Worm (Caenorhabditis elegans) whole organism, L1 larva: ENCODE data around the gene clec-148.

Source experiments
- C04F5.9 ChIP-seq: sonication (generic microtip); optimal IDR thresholded peaks from 2 replicates; lab custom pipeline; 2016; ENCODE audit warnings: missing genetic modification characterization, missing compliant biosample characterization
- C34B4.2 ChIP-seq: sonication (generic microtip); optimal IDR thresholded peaks from 2 replicates; lab custom pipeline; 2017; ENCODE audit warnings: mild to moderate bottlenecking, missing genetic modification characterization, missing compliant biosample characterization
- Y116A8C.19 ChIP-seq: sonication (generic microtip); optimal IDR thresholded peaks from 2 replicates; lab custom pipeline; 2016; ENCODE audit warnings: missing compliant biosample characterization, missing genetic modification characterization, borderline replicate concordance
- aha-1 ChIP-seq: fragments of 150-350 bp; optimal IDR thresholded peaks from 2 replicates; lab custom pipeline; 2014; ENCODE audit warnings: missing biosample characterization, missing genetic modification characterization
- aly-2 ChIP-seq: fragments of 150-350 bp; optimal IDR thresholded peaks from 2 replicates; lab custom pipeline; 2014; ENCODE audit warnings: missing biosample characterization, missing genetic modification characterization
- ama-1 ChIP-seq: fragments of 150-350 bp; optimal IDR thresholded peaks from 2 replicates; lab custom pipeline; 2014
- blmp-1 ChIP-seq: fragments of 150-350 bp; optimal IDR thresholded peaks from 2 replicates; lab custom pipeline; 2014; ENCODE audit warnings: missing biosample characterization, missing genetic modification characterization
- ceh-8 ChIP-seq: fragments of 200-800 bp; sonication (Bioruptor generic); optimal IDR thresholded peaks from 2 replicates; lab custom pipeline; 2018; ENCODE audit warnings: mild to moderate bottlenecking, missing genetic modification characterization, moderate library complexity, missing compliant biosample characterization
- ceh-88 ChIP-seq: fragments of 200-800 bp; sonication (Bioruptor generic); IDR thresholded peaks from 2 replicates; pipeline ENCODE4 v1.3.6; 2022; ENCODE audit warnings: missing genetic modification characterization, missing compliant biosample characterization
- dpl-1 ChIP-seq, 3 experiments: fragments of 150-350 bp in 2 of 3; sonication (generic microtip) in 1 of 3; optimal IDR thresholded peaks; 2 replicates each; lab custom pipeline; 2014 to 2017; ENCODE audit warnings: missing biosample characterization in 3 of 3, missing genetic modification characterization in 3 of 3, missing genetic modification reagents in 3 of 3
- dsc-1 ChIP-seq: sonication (generic microtip); optimal IDR thresholded peaks from 2 replicates; lab custom pipeline; 2016; ENCODE audit warnings: mild to moderate bottlenecking, missing genetic modification characterization, missing compliant biosample characterization
- efl-3 ChIP-seq: fragments of 200-800 bp; sonication (Bioruptor generic); optimal IDR thresholded peaks from 2 replicates; lab custom pipeline; 2018; ENCODE audit warnings: mild to moderate bottlenecking, missing genetic modification characterization, missing compliant biosample characterization
- egl-13 ChIP-seq: sonication (generic microtip); optimal IDR thresholded peaks from 2 replicates; lab custom pipeline; 2016; ENCODE audit warnings: missing genotype, missing genetic modification reagents, missing genetic modification characterization, missing compliant biosample characterization
- elt-2 ChIP-seq: sonication (generic microtip); optimal IDR thresholded peaks from 2 replicates; lab custom pipeline; 2016; ENCODE audit warnings: missing genetic modification characterization, mild to moderate bottlenecking, inconsistent platforms, missing compliant biosample characterization, missing genetic modification reagents
- ets-5 ChIP-seq: fragments of 200-800 bp; sonication (Bioruptor generic); IDR thresholded peaks from 2 replicates; pipeline ENCODE4 v1.3.6; 2022; ENCODE audit warnings: missing genetic modification characterization, missing compliant biosample characterization
- fkh-4 ChIP-seq: sonication (generic microtip); optimal IDR thresholded peaks from 2 replicates; lab custom pipeline; 2016; ENCODE audit warnings: missing compliant biosample characterization, missing genetic modification characterization, borderline replicate concordance
- grh-1 ChIP-seq: fragments of 200-800 bp; sonication (Bioruptor generic); IDR thresholded peaks from 2 replicates; pipeline ENCODE4 v1.3.6; 2022; ENCODE audit warnings: missing genetic modification reagents, missing genetic modification characterization, missing compliant biosample characterization
- hlh-4 ChIP-seq: sonication (generic microtip); optimal IDR thresholded peaks from 2 replicates; lab custom pipeline; 2016; ENCODE audit warnings: mild to moderate bottlenecking, missing genetic modification characterization, missing compliant biosample characterization
- jun-1 ChIP-seq: fragments of 150-350 bp; optimal IDR thresholded peaks from 2 replicates; lab custom pipeline; 2014; ENCODE audit warnings: missing biosample characterization, missing genetic modification reagents, missing genetic modification characterization
- lin-14 ChIP-seq: fragments of 200-800 bp; sonication (Bioruptor generic); optimal IDR thresholded peaks from 2 replicates; lab custom pipeline; 2018; ENCODE audit warnings: mild to moderate bottlenecking, missing genetic modification characterization, moderate library complexity, missing compliant biosample characterization
- lin-15B ChIP-seq: fragments of 150-350 bp; sonication (generic microtip); optimal IDR thresholded peaks from 3 replicates; lab custom pipeline; 2014; ENCODE audit warnings: missing biosample characterization, missing genetic modification characterization
- mab-9 ChIP-seq: fragments of 200-800 bp; sonication (Bioruptor generic); IDR thresholded peaks from 2 replicates; pipeline ENCODE4 v1.3.6; 2022; ENCODE audit warnings: missing genetic modification reagents, missing genetic modification characterization, missing compliant biosample characterization
- mef-2 ChIP-seq: fragments of 150-350 bp; optimal IDR thresholded peaks from 2 replicates; lab custom pipeline; 2014; ENCODE audit warnings: missing biosample characterization, missing genetic modification characterization
- mep-1 ChIP-seq: fragments of 150-350 bp; optimal IDR thresholded peaks from 2 replicates; lab custom pipeline; 2014; ENCODE audit warnings: missing biosample characterization, missing genetic modification characterization
- nhr-11 ChIP-seq: fragments of 150-350 bp; optimal IDR thresholded peaks from 2 replicates; lab custom pipeline; 2014; ENCODE audit warnings: missing biosample characterization, missing genetic modification characterization
- nhr-237 ChIP-seq: fragments of 150-350 bp; optimal IDR thresholded peaks from 2 replicates; lab custom pipeline; 2014; ENCODE audit warnings: missing biosample characterization, missing genetic modification characterization
- nhr-47 ChIP-seq: sonication (generic microtip); optimal IDR thresholded peaks from 2 replicates; lab custom pipeline; 2016; ENCODE audit warnings: mild to moderate bottlenecking, missing genetic modification characterization, moderate library complexity, missing compliant biosample characterization
- nhr-77 ChIP-seq: fragments of 150-350 bp; optimal IDR thresholded peaks from 2 replicates; lab custom pipeline; 2014; ENCODE audit warnings: missing biosample characterization, missing genetic modification characterization
- nhr-84 ChIP-seq: sonication (generic microtip); optimal IDR thresholded peaks from 2 replicates; lab custom pipeline; 2017; ENCODE audit warnings: missing biosample characterization, missing genetic modification characterization
- nhr-85 ChIP-seq: sonication (generic microtip); peaks from one replicate; lab custom pipeline; 2016; ENCODE audit warnings: missing genetic modification characterization, inconsistent platforms, missing compliant biosample characterization
- skn-1 ChIP-seq: fragments of 150-350 bp; optimal IDR thresholded peaks from 2 replicates; lab custom pipeline; 2014; ENCODE audit warnings: missing biosample characterization, missing genetic modification characterization
- snpc-4 ChIP-seq: fragments of 150-350 bp; optimal IDR thresholded peaks from 2 replicates; lab custom pipeline; 2014; ENCODE audit warnings: missing biosample characterization, missing genetic modification characterization
- sox-4 ChIP-seq: sonication (generic microtip); optimal IDR thresholded peaks from 2 replicates; lab custom pipeline; 2016; ENCODE audit warnings: missing genetic modification characterization, missing compliant biosample characterization
- sup-37 ChIP-seq: fragments of 200-800 bp; sonication (Bioruptor generic); optimal IDR thresholded peaks from 2 replicates; lab custom pipeline; 2018; ENCODE audit warnings: mild to moderate bottlenecking, missing genetic modification characterization, missing compliant biosample characterization
- tbx-2 ChIP-seq: sonication (generic microtip); optimal IDR thresholded peaks from 2 replicates; lab custom pipeline; 2016; ENCODE audit warnings: missing genetic modification characterization, missing compliant biosample characterization
- tlp-1 ChIP-seq: fragments of 150-350 bp; optimal IDR thresholded peaks from 2 replicates; lab custom pipeline; 2014; ENCODE audit warnings: missing biosample characterization, missing genetic modification characterization
- unc-30 ChIP-seq: sonication (generic microtip); optimal IDR thresholded peaks from 2 replicates; lab custom pipeline; 2017; ENCODE audit warnings: missing biosample characterization, missing genetic modification characterization
- unc-98 ChIP-seq: fragments of 200-800 bp; sonication (Bioruptor generic); IDR thresholded peaks from 2 replicates; pipeline ENCODE4 v1.3.6; 2022; ENCODE audit warnings: missing genetic modification characterization, missing compliant biosample characterization
- vab-15 ChIP-seq: sonication (generic microtip); optimal IDR thresholded peaks from 2 replicates; lab custom pipeline; 2017; ENCODE audit warnings: missing genotype, mild to moderate bottlenecking, missing genetic modification characterization, missing compliant biosample characterization
- zag-1 ChIP-seq: fragments of 150-350 bp; optimal IDR thresholded peaks from 2 replicates; lab custom pipeline; 2014; ENCODE audit warnings: missing biosample characterization, missing genetic modification characterization
- zip-4 ChIP-seq: fragments of 200-800 bp; sonication (Bioruptor generic); optimal IDR thresholded peaks from 2 replicates; lab custom pipeline; 2018; ENCODE audit warnings: mild to moderate bottlenecking, missing genetic modification characterization, moderate library complexity, missing compliant biosample characterization

clec-148 gene

DNA sequence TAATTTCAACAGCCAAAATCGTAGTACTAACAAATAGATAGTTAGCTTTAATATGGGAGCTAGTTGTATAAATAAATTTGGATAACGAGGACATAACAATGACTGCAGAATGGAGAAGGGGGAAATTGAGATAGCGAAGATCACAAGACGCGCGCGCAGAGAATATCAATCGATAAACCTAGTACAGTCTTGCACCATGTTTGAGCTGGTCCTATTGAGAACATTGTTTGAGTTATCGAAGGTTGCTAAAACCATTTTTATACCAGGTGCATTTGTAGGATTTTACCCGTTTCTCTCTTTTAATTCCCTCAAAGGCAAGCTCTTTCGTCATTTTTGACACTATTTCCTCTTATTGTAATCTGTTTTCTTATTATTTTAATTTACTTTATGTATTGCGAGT, 4.0 kb downstream of the clec-148 start, which contains the start of the genes F40G9.9 and F40G9.12:
Gene F40G9.9 (minus strand): TSS at position 101 of the 400 bp plus-strand sequence.
Gene F40G9.12 (plus strand): TSS at position 231 of the 400 bp plus-strand sequence.
- TF ChIP-seq mef-2 (no peak), sox-4 (tag; lab: Kevin White, UChicago) (no peak), nhr-47 (tag; lab: Kevin White, UChicago) (no peak), C04F5.9 (tag; lab: Kevin White, UChicago) (no peak), snpc-4 (no peak), tbx-2 (no peak), ceh-8 (GFP tag; lab: Kevin White, UChicago) (no peak), egl-13 (no peak)

DNA sequence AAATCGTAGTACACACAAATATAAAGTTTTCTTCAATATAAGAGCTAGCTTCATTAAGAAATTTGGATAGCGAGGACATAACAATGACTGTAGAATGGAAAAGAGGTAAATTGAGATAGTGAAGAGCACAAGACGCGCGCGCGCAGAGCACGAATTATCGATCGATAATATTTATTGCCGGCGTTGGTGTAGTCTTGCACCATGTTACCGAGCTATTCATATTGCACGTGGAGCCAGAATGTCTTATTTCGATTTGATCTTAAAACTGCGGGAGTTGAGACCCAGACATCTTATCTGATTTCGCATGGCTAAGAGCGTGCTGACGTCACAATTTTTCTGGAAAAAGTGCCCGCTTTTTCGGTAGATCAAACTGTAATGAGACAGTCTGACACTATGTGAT, 6.2 kb downstream of the clec-148 start, which contains the start of gene F40G9.18:
Gene F40G9.18 (minus strand): TSS at position 101 of the 400 bp plus-strand sequence.
- no peak for TF ChIP-seq jun-1 (tag; lab: Kevin White, UChicago)
- TF ChIP-seq mef-2, result no peak
- TF ChIP-seq unc-98 (GFP tag; lab: Robert Waterston, UW), result no peak
- no peak for TF ChIP-seq nhr-237 (tag; lab: Kevin White, UChicago)
- TF ChIP-seq nhr-84 (tag; lab: Kevin White, UChicago), result no peak
- TF ChIP-seq unc-30 (tag; lab: Kevin White, UChicago), result no peak
- no peak for TF ChIP-seq ets-5

DNA sequence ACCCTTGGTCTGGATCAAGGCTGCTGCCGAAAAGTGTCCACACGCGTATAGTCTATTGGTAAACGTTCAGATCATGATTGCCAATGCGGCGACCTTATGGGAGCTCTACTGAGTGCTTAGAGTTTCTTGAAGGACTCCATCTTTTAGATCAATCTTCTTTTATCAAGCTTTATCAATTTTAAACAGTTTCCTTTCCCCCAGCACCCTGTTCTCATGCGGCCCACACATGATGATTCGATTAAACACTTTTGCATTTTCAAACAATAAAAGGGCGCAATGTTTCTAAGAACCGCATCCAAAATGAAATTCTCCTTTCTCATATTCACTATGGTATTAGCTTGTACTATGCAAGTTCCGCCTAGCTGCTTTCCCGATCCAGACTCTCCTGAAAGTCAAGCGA, 10.2 kb downstream of the clec-148 start, which contains the start of gene F40G9.7:
Gene F40G9.7 (plus strand): TSS at position 301 of the 400 bp plus-strand sequence.
- TF ChIP-seq aha-1 (tag; lab: Kevin White, UChicago) (no peak), zag-1 (no peak), lin-15B (tag; lab: Kevin White, UChicago) (no peak), Y116A8C.19 (tag; lab: Kevin White, UChicago) (no peak), mab-9 (GFP tag; lab: Robert Waterston, UW) (no peak)

DNA sequence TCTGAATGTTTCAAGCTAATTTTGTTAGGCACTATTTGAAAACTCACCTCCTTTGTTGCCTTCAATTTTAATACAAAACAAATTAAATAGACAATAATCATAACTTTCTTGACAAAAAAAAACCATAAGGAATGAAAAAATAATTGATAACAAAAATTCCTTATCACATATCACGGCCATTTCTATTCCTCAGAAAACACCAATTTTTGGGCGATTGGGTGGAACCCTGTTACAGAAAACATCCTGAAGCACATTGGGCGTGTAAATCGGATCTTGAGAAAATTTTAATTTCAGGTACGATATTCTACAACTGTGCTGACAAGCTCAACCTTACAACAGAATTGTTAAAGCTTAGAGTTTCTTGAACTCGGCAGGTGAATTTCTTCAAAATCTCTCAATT, 10.9 kb downstream of the clec-148 start, which contains the start of gene F40G9.8:
Gene F40G9.8 (minus strand): TSS at position 101 of the 400 bp plus-strand sequence.
- TF ChIP-seq blmp-1 (tag; lab: Kevin White, UChicago), result no peak
- TF ChIP-seq tlp-1, result no peak
- TF ChIP-seq ets-5, result no peak
- TF ChIP-seq skn-1 (tag; lab: Kevin White, UChicago), result no peak
- TF ChIP-seq lin-14 (GFP tag; lab: Kevin White, UChicago), result no peak
- TF ChIP-seq egl-13, result no peak
- no peak for TF ChIP-seq dsc-1 (tag; lab: Kevin White, UChicago)
- no peak for TF ChIP-seq efl-3
- no peak for TF ChIP-seq snpc-4
- TF ChIP-seq aly-2 (tag; lab: Kevin White, UChicago), result no peak
- TF ChIP-seq mep-1, result no peak
- no peak for TF ChIP-seq tbx-2
- no peak for TF ChIP-seq sup-37
- no peak for TF ChIP-seq zip-4 (GFP tag; lab: Kevin White, UChicago)
- TF ChIP-seq elt-2 (tag; lab: Kevin White, UChicago), result no peak
- no peak for TF ChIP-seq dpl-1 (GFP tag; optimal IDR thresholded peaks at IDR 0.05; lab: Kevin White, UChicago)
- TF ChIP-seq vab-15 (tag; lab: Kevin White, UChicago), result no peak
- TF ChIP-seq nhr-11 (tag; lab: Kevin White, UChicago), result no peak
- no peak for TF ChIP-seq fkh-4
- TF ChIP-seq, all 84 proteins: peak for 0

DNA sequence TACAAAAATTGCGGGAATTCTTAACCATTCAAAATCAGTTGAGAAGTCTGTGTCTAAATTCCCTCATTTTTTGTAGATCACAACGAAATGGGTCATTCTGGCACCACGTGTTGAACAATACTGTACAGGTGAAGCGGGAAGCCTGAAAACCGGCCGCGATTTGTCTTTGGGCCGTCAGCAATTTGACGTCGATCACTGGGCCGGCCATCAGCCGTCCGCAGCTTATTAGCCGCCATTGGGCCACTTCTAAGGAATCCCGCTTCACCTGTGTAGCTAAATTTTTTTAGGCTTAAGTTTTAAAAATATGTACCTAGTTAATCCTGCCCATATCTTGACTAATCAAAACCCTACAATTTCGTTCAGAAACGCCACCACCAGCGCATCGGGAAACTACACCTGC, 16.0 kb downstream of the clec-148 start:
- TF ChIP-seq lin-14 (GFP tag; lab: Kevin White, UChicago) (no peak), ama-1 (lab: Kevin White, UChicago) (no peak), aha-1 (tag; lab: Kevin White, UChicago) (no peak), nhr-85 (no peak), efl-3 (no peak), hlh-4 (no peak), C34B4.2 (no peak), nhr-11 (tag; lab: Kevin White, UChicago) (no peak), dpl-1 (GFP tag; optimal IDR thresholded peaks at IDR 0.05; lab: Kevin White, UChicago) (no peak), ceh-88 (GFP tag; lab: Robert Waterston, UW) (no peak), nhr-237 (tag; lab: Kevin White, UChicago) (no peak), zip-4 (GFP tag; lab: Kevin White, UChicago) (no peak), nhr-77 (tag; lab: Kevin White, UChicago) (no peak), zag-1 (no peak), nhr-84 (tag; lab: Kevin White, UChicago) (no peak), grh-1 (no peak)
